Worm (Caenorhabditis elegans): ENCODE data around the gene W06H8.2.

W06H8.2 gene

DNA sequence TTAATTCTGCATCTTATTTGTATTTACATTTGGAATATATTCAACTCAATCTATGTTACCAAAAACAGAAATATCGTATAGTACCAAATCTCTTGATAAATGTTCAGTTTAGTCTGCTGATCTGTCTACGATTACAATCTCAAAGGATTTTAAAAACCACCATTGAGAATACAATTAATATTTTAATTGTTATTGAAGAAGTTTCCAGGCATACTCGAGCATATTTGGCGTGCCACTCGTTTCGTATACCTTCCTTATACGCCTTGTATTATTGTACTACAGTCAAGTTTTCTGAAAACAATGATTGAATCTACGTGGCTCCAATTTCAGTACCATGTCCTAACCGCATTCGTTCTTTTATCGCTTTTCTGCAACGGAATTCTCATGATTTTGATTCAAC, 11.3 kb downstream of the W06H8.2 start, which contains the start of gene str-206:
Gene str-206 (plus strand): TSS at position 301 of the 400 bp plus-strand sequence.
- TF ChIP-seq aha-1 (tag; optimal IDR thresholded peaks at IDR 0.05) (no peak), nhr-11 (tag; optimal IDR thresholded peaks at IDR 0.05) (no peak), nhr-84 (tag; optimal IDR thresholded peaks at IDR 0.05) (no peak), alr-1 (tag; optimal IDR thresholded peaks at IDR 0.05; ENCODE audit: borderline replicate concordance) (no peak), unc-86 (tag; optimal IDR thresholded peaks at IDR 0.05) (no peak), pax-3 (tag; optimal IDR thresholded peaks at IDR 0.05) (no peak), irx-1 (tag; optimal IDR thresholded peaks at IDR 0.05) (no peak), aly-2 (tag; optimal IDR thresholded peaks at IDR 0.05) (no peak), C34B4.2 (tag; optimal IDR thresholded peaks at IDR 0.05) (no peak), zip-4 (GFP tag; optimal IDR thresholded peaks at IDR 0.05) (no peak), efl-1 (optimal IDR thresholded peaks at IDR 0.05) (no peak), efl-1 (GFP tag; optimal IDR thresholded peaks at IDR 0.05 in 1 of 2) (no peak), nhr-77 (tag; optimal IDR thresholded peaks at IDR 0.05) (no peak)

ce11 chrV:6220752-6221151, 14.2 kb downstream of the W06H8.2 start:
- no peak for TF ChIP-seq unc-30 (tag; optimal IDR thresholded peaks at IDR 0.05)
- no peak for TF ChIP-seq C34B4.2 (tag; optimal IDR thresholded peaks at IDR 0.05)
- peak; percentile 18 for TF ChIP-seq elt-2 (tag; optimal IDR thresholded peaks at IDR 0.05)
- TF ChIP-seq lin-14 (GFP tag; optimal IDR thresholded peaks at IDR 0.05) = peak; percentile 35
- peak; percentile 16 for TF ChIP-seq dsc-1 (tag; optimal IDR thresholded peaks at IDR 0.05)
- TF ChIP-seq fkh-8 (tag; optimal IDR thresholded peaks at IDR 0.05) = no peak
- TF ChIP-seq mab-9 (GFP tag; IDR thresholded peaks at IDR 0.05) = peak; percentile 30; the same call in 1 of the 2 replicates
- peak; percentile 18 for TF ChIP-seq nhr-20 (tag; optimal IDR thresholded peaks at IDR 0.05)
- peak in 1 of 2 experiments; percentile 48 for TF ChIP-seq lsy-2 (tag; optimal IDR thresholded peaks at IDR 0.05)
- TF ChIP-seq sup-37 (GFP tag; optimal IDR thresholded peaks at IDR 0.05) = no peak
- TF ChIP-seq nhr-19 (GFP tag; conservative IDR thresholded peaks at IDR 0.05) = no peak
- no peak for TF ChIP-seq ceh-88 (GFP tag; IDR thresholded peaks at IDR 0.05)
- TF ChIP-seq ets-5 (GFP tag; IDR thresholded peaks at IDR 0.05) = no peak
- no peak for TF ChIP-seq fos-1 (tag; optimal IDR thresholded peaks at IDR 0.05)
- TF ChIP-seq zip-4 (GFP tag; optimal IDR thresholded peaks at IDR 0.05) = no peak
- TF ChIP-seq F16B12.6 (tag; optimal IDR thresholded peaks at IDR 0.05) = no peak
- no peak for TF ChIP-seq vab-15 (tag; optimal IDR thresholded peaks at IDR 0.05)
- TF ChIP-seq nhr-71 (tag; optimal IDR thresholded peaks at IDR 0.05) = peak; percentile 23
- no peak for TF ChIP-seq unc-98 (GFP tag; IDR thresholded peaks at IDR 0.05)
- TF ChIP-seq lin-35 (GFP tag; optimal IDR thresholded peaks at IDR 0.05) = peak in 1 of 2 experiments; percentile 11
- peak; percentile 13 for TF ChIP-seq tbx-2 (tag; optimal IDR thresholded peaks at IDR 0.05)
- TF ChIP-seq ztf-4 (tag; optimal IDR thresholded peaks at IDR 0.05) = peak; percentile 10
- TF ChIP-seq sptf-1 (tag; optimal IDR thresholded peaks at IDR 0.05) = no peak
- peak in 1 of 6 experiments; percentile 44 for TF ChIP-seq elt-3 (tag; optimal IDR thresholded peaks at IDR 0.05)
- no peak for TF ChIP-seq ztf-11 (tag; optimal IDR thresholded peaks at IDR 0.05)
- TF ChIP-seq ceh-8 (GFP tag; optimal IDR thresholded peaks at IDR 0.05) = no peak

DNA sequence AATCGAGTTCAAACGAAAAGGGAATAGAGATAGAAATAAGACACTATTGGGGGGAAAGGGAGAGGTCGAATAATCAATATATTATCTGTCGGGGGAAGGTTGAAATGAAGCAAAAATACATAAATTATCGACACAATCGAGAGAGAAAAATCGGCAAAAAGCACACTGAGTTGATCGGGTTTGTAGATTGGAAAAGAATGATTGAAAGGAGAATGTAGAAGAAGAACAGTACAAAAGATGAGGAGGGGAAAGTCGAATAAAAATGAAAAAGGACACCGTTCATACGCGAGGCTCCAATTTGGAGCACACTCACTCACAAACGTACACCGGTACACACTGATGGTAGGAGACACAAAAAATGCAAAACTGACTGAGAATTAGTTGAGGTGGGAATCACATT, 14.7 kb downstream of the W06H8.2 start:
- TF ChIP-seq zip-4 (GFP tag; optimal IDR thresholded peaks at IDR 0.05) (no peak), unc-30 (tag; optimal IDR thresholded peaks at IDR 0.05) (no peak), nhr-12 (tag; optimal IDR thresholded peaks at IDR 0.05) (no peak), efl-1 (optimal IDR thresholded peaks at IDR 0.05) (peak in 1 of 2 experiments; percentile 8), efl-1 (GFP tag; optimal IDR thresholded peaks at IDR 0.05 in 1 of 2) (no peak), nhr-85 (tag) (peak; percentile 58), sox-4 (tag; optimal IDR thresholded peaks at IDR 0.05) (no peak), aly-2 (tag; optimal IDR thresholded peaks at IDR 0.05) (peak; percentile 24), ama-1 (optimal IDR thresholded peaks at IDR 0.05) (peak; percentile 41), fkh-4 (tag; optimal IDR thresholded peaks at IDR 0.05; ENCODE audit: borderline replicate concordance) (no peak), C04F5.9 (tag; optimal IDR thresholded peaks at IDR 0.05) (no peak), sptf-1 (tag; optimal IDR thresholded peaks at IDR 0.05) (no peak), skn-1 (tag; optimal IDR thresholded peaks at IDR 0.05) (no peak), snu-23 (GFP tag; optimal IDR thresholded peaks at IDR 0.05) (peak; percentile 12), nhr-237 (tag; optimal IDR thresholded peaks at IDR 0.05) (no peak)
